Worm (Caenorhabditis elegans) whole organism, early embryonic: ENCODE measurements around the gene C01B9.4.

Source experiments
- B0310.2 ChIP-seq: sonication (generic microtip); optimal IDR thresholded peaks from 2 replicates; lab custom pipeline; 2016; ENCODE audit warnings: mild to moderate bottlenecking, missing genetic modification characterization, missing compliant biosample characterization
- F13C5.2 ChIP-seq: sonication (generic microtip); optimal IDR thresholded peaks from 2 replicates; lab custom pipeline; 2017; ENCODE audit warnings: mild to moderate bottlenecking, missing genetic modification characterization, inconsistent platforms, missing compliant biosample characterization
- ama-1 ChIP-seq: fragments of 150-350 bp; optimal IDR thresholded peaks from 2 replicates; lab custom pipeline; 2014
- ets-7 ChIP-seq: sonication (generic microtip); optimal IDR thresholded peaks from 2 replicates; lab custom pipeline; 2016; ENCODE audit warnings: missing genotype, missing genetic modification characterization, missing compliant biosample characterization
- flt-1 ChIP-seq: fragments of 200-800 bp; sonication (Bioruptor generic); IDR thresholded peaks from 2 replicates; pipeline ENCODE4 v1.3.6; 2022; ENCODE audit warnings: missing genetic modification characterization, missing compliant biosample characterization
- hnd-1 ChIP-seq: sonication (generic microtip); optimal IDR thresholded peaks from 2 replicates; lab custom pipeline; 2016; ENCODE audit warnings: missing genetic modification characterization, missing compliant biosample characterization
- scrt-1 ChIP-seq: fragments of 200-800 bp; sonication (Bioruptor generic); IDR thresholded peaks from 2 replicates; pipeline ENCODE4 v1.3.6; 2022; ENCODE audit warnings: missing genetic modification characterization, missing compliant biosample characterization
- tbx-37 ChIP-seq: fragments of 200-800 bp; sonication (Bioruptor generic); conservative IDR thresholded peaks from 2 replicates; pipeline ENCODE4 v1.3.6; 2022; ENCODE audit warnings: missing genetic modification reagents, missing genetic modification characterization, missing compliant biosample characterization

ce11 chrII:13796312-13796711, 12.5 kb upstream of the C01B9.4 start:
- TF ChIP-seq scrt-1 (GFP tag; lab: Robert Waterston, UW) (no peak), ama-1 (lab: Kevin White, UChicago) (no peak), ets-7 (no peak), tbx-37 (GFP tag; lab: Robert Waterston, UW) (no peak), flt-1 (no peak), hnd-1 (tag; lab: Kevin White, UChicago) (no peak), B0310.2 (no peak), F13C5.2 (tag; lab: Kevin White, UChicago) (no peak)
